Worm (Caenorhabditis elegans) whole organism, L4 larva: ENCODE data around the gene cpna-1.

Experiments
- hif-1 ChIP-seq, 2 experiments: sonication (generic microtip); optimal IDR thresholded peaks; 2 replicates each; lab custom pipeline; 2016 to 2017; ENCODE audit warnings: missing compliant biosample characterization in 2 of 2, missing genetic modification characterization in 2 of 2, missing genetic modification reagents in 2 of 2, missing genotype in 2 of 2, mild to moderate bottlenecking in 1 of 2
- madf-9 ChIP-seq: fragments of 200-800 bp; sonication (Bioruptor generic); conservative IDR thresholded peaks from 2 replicates; pipeline ENCODE4 v1.3.6; 2022; ENCODE audit warnings: missing genetic modification reagents, missing genetic modification characterization, missing compliant biosample characterization
- nhr-237 ChIP-seq: sonication (generic microtip); optimal IDR thresholded peaks from 2 replicates; lab custom pipeline; 2017; ENCODE audit warnings: missing biosample characterization, missing genetic modification characterization
- nhr-76 ChIP-seq: fragments of 150-350 bp; optimal IDR thresholded peaks from 2 replicates; lab custom pipeline; 2014; ENCODE audit warnings: missing biosample characterization, missing genetic modification characterization
- sdz-12 ChIP-seq: fragments of 200-800 bp; sonication (Bioruptor generic); optimal IDR thresholded peaks from 2 replicates; lab custom pipeline; 2018; ENCODE audit warnings: mild to moderate bottlenecking, missing genetic modification characterization, missing compliant biosample characterization
- snpc-4 ChIP-seq: fragments of 150-350 bp; optimal IDR thresholded peaks from 2 replicates; lab custom pipeline; 2014; ENCODE audit warnings: missing biosample characterization, missing genetic modification characterization
- unc-39 ChIP-seq: sonication (generic microtip); optimal IDR thresholded peaks from 2 replicates; lab custom pipeline; 2017; ENCODE audit warnings: missing biosample characterization, missing genetic modification characterization

DNA sequence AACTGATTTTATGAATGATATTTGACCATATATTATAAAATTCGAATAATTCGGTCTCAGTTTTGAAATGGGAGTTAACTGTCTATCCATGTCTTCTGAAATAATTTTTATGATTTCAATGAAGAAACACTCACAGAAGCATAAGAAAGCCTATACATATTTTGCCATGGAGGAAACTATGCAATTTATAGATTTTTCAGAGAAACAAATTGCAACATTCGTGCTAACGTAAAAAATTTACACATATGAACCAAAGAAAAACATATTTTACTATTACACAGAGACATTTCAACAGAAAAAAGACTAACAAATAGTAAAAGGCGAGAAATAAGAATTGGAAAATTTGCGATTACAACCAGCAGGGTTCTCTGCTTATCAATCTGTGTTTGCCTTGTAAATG, 7.6 kb upstream of the cpna-1 start, which contains the start of gene R03H10.7:
- no peak for TF ChIP-seq snpc-4 (tag; lab: Kevin White, UChicago)
- TF ChIP-seq sdz-12 = no peak
- no peak for TF ChIP-seq hif-1 (tag; optimal IDR thresholded peaks at IDR 0.05; lab: Kevin White, UChicago)
- TF ChIP-seq madf-9 (GFP tag; lab: Robert Waterston, UW) = no peak
- no peak for TF ChIP-seq nhr-76
- no peak for TF ChIP-seq nhr-237
- no peak for TF ChIP-seq unc-39
